Worm (Caenorhabditis elegans) whole organism, L3 larva: ENCODE results near the gene Y49E10.4.
A peak's percentile ranks its signal among the peaks of the same experiment; 100 is the strongest.

Experiments used
- ZK546.5 ChIP-seq: sonication (generic microtip); optimal IDR thresholded peaks from 2 replicates; lab custom pipeline; 2017; ENCODE audit warnings: missing biosample characterization, missing genetic modification characterization
- ama-1 ChIP-seq: fragments of 150-350 bp; optimal IDR thresholded peaks from 2 replicates; lab custom pipeline; 2018
- ceh-28 ChIP-seq: fragments of 150-350 bp; optimal IDR thresholded peaks from 2 replicates; lab custom pipeline; 2014; ENCODE audit warnings: missing biosample characterization, missing genetic modification reagents, missing genetic modification characterization
- ceh-9 ChIP-seq: sonication (generic microtip); optimal IDR thresholded peaks from 2 replicates; lab custom pipeline; 2018; ENCODE audit warnings: missing biosample characterization, missing genetic modification characterization
- daf-12 ChIP-seq: fragments of 150-350 bp; optimal IDR thresholded peaks from 2 replicates; lab custom pipeline; 2014; ENCODE audit warnings: missing biosample characterization, missing genetic modification reagents, missing genetic modification characterization
- egl-27 ChIP-seq: sonication (generic microtip); optimal IDR thresholded peaks from 4 replicates; lab custom pipeline; 2017; ENCODE audit warnings: missing biosample characterization, missing genetic modification reagents, missing genetic modification characterization
- elt-1 ChIP-seq: fragments of 150-350 bp; optimal IDR thresholded peaks from 2 replicates; lab custom pipeline; 2014; ENCODE audit warnings: missing biosample characterization, missing genetic modification characterization
- elt-3 ChIP-seq, 3 experiments: fragments of 150-350 bp in 1 of 3; sonication (generic microtip) in 2 of 3; optimal IDR thresholded peaks; 2 replicates in 2 of 3; 4 replicates in 1 of 3; lab custom pipeline; 2014 to 2017; ENCODE audit warnings: missing biosample characterization in 3 of 3, missing genetic modification characterization in 3 of 3
- fkh-2 ChIP-seq: fragments of 150-350 bp; optimal IDR thresholded peaks from 2 replicates; lab custom pipeline; 2014; ENCODE audit warnings: missing biosample characterization, missing genetic modification reagents, missing genetic modification characterization
- fos-1 ChIP-seq: fragments of 150-350 bp; optimal IDR thresholded peaks from 2 replicates; lab custom pipeline; 2014; ENCODE audit warnings: missing biosample characterization, missing genetic modification characterization
- hmg-11 ChIP-seq: sonication (generic microtip); optimal IDR thresholded peaks from 2 replicates; lab custom pipeline; 2016; ENCODE audit warnings: missing genetic modification characterization, missing compliant biosample characterization
- jun-1 ChIP-seq: fragments of 150-350 bp; optimal IDR thresholded peaks from 2 replicates; lab custom pipeline; 2014; ENCODE audit warnings: missing biosample characterization, missing genetic modification reagents, missing genetic modification characterization
- lin-15B ChIP-seq: fragments of 150-350 bp; optimal IDR thresholded peaks from 2 replicates; lab custom pipeline; 2014; ENCODE audit warnings: missing biosample characterization, missing genetic modification characterization
- lin-39 ChIP-seq: fragments of 150-350 bp; optimal IDR thresholded peaks from 2 replicates; lab custom pipeline; 2018; ENCODE audit warnings: missing biosample characterization, missing genetic modification reagents, missing genetic modification characterization
- lsy-12 ChIP-seq: sonication (generic microtip); optimal IDR thresholded peaks from 2 replicates; lab custom pipeline; 2016; ENCODE audit warnings: mild to moderate bottlenecking, missing genetic modification characterization, missing compliant biosample characterization
- mdl-1 ChIP-seq: fragments of 150-350 bp; optimal IDR thresholded peaks from 2 replicates; lab custom pipeline; 2014; ENCODE audit warnings: missing biosample characterization, missing genetic modification characterization
- nfya-1 ChIP-seq: sonication (generic microtip); optimal IDR thresholded peaks from 2 replicates; lab custom pipeline; 2017; ENCODE audit warnings: missing genetic modification characterization, mild to moderate bottlenecking, missing compliant biosample characterization, antibody characterized with exemption, moderate library complexity; ENCODE audit not compliant: insufficient read depth
- nhr-11 ChIP-seq: fragments of 150-350 bp; optimal IDR thresholded peaks from 2 replicates; lab custom pipeline; 2014; ENCODE audit warnings: missing biosample characterization, missing genetic modification characterization
- nhr-23 ChIP-seq: fragments of 150-350 bp; optimal IDR thresholded peaks from 2 replicates; lab custom pipeline; 2014; ENCODE audit warnings: missing biosample characterization, missing genetic modification reagents, missing genetic modification characterization
- nhr-237 ChIP-seq: fragments of 150-350 bp; optimal IDR thresholded peaks from 2 replicates; lab custom pipeline; 2014; ENCODE audit warnings: missing biosample characterization, missing genetic modification characterization
- nhr-67 ChIP-seq: fragments of 150-350 bp; optimal IDR thresholded peaks from 2 replicates; lab custom pipeline; 2014; ENCODE audit warnings: missing biosample characterization, missing genetic modification characterization
- nhr-77 ChIP-seq: fragments of 150-350 bp; optimal IDR thresholded peaks from 2 replicates; lab custom pipeline; 2014; ENCODE audit warnings: missing biosample characterization, missing genetic modification characterization
- pha-4 ChIP-seq: fragments of 150-350 bp; optimal IDR thresholded peaks from 2 replicates; lab custom pipeline; 2014; ENCODE audit warnings: missing biosample characterization, missing genetic modification reagents, missing genetic modification characterization
- sea-2 ChIP-seq: fragments of 150-350 bp; sonication (generic microtip); optimal IDR thresholded peaks from 4 replicates; lab custom pipeline; 2014; ENCODE audit warnings: missing biosample characterization, missing genetic modification reagents, missing genetic modification characterization
- skn-1 ChIP-seq: fragments of 150-350 bp; optimal IDR thresholded peaks from 2 replicates; lab custom pipeline; 2014; ENCODE audit warnings: missing biosample characterization, missing genetic modification characterization
- snpc-4 ChIP-seq: fragments of 150-350 bp; optimal IDR thresholded peaks from 2 replicates; lab custom pipeline; 2014; ENCODE audit warnings: missing biosample characterization, missing genetic modification characterization
- tbx-2 ChIP-seq: sonication (generic microtip); optimal IDR thresholded peaks from 2 replicates; lab custom pipeline; 2016; ENCODE audit warnings: mild to moderate bottlenecking, missing genetic modification characterization, missing compliant biosample characterization
- unc-39 ChIP-seq: sonication (generic microtip); optimal IDR thresholded peaks from 4 replicates; lab custom pipeline; 2017; ENCODE audit warnings: missing biosample characterization, missing genetic modification characterization
- unc-62 ChIP-seq: fragments of 150-350 bp; sonication (generic microtip); optimal IDR thresholded peaks from 4 replicates; lab custom pipeline; 2014; ENCODE audit warnings: missing biosample characterization, missing genetic modification reagents, missing genetic modification characterization
- zag-1 ChIP-seq: fragments of 150-350 bp; optimal IDR thresholded peaks from 2 replicates; lab custom pipeline; 2014; ENCODE audit warnings: missing biosample characterization, missing genetic modification characterization
- ztf-11 ChIP-seq: fragments of 150-350 bp; optimal IDR thresholded peaks from 2 replicates; lab custom pipeline; 2014; ENCODE audit warnings: missing biosample characterization, missing genetic modification characterization
- ztf-4 ChIP-seq: fragments of 150-350 bp; optimal IDR thresholded peaks from 2 replicates; lab custom pipeline; 2014; ENCODE audit warnings: missing biosample characterization, missing genetic modification characterization

The Y49E10.4 gene

DNA sequence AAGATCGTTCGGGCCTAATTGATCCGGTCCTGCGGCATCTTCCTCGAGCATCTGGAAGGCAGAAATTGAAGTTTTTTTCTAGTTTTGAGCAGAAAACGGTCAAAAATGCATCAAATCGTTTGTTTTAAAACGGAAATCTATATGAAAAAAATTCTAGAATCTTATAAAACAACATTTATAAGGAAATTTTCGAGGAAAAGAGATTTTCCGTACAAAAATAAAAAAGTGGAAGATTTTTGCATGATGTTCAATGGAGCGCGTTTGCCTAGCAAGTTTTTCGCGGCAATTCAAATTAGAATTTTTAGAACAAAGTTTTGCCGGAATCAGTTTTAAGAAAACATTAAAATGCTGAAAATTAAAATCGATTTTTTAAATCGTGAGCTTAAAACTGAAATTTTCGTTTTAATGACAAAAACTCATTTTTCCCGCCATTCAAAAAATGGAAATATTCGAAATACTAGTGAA, 6.4 kb downstream of the Y49E10.4 start, which contains the start of gene pph-4.2:
Gene pph-4.2, minus strand, starts transcription at position 51 of the 465 bp plus-strand sequence.
- TF ChIP-seq elt-3 (tag; optimal IDR thresholded peaks at IDR 0.05; lab: Kevin White, UChicago) (no peak), ceh-9 (tag; lab: Kevin White, UChicago) (no peak), ZK546.5 (tag; lab: Kevin White, UChicago) (no peak), nhr-23 (tag; lab: Kevin White, UChicago) (peak; percentile 7), sea-2 (no peak), ztf-4 (tag; lab: Kevin White, UChicago) (no peak), lin-15B (tag; lab: Kevin White, UChicago) (peak; percentile 59), lin-39 (tag; lab: Kevin White, UChicago) (no peak), nfya-1 (peak; percentile 65), jun-1 (tag; lab: Kevin White, UChicago) (no peak), tbx-2 (tag; lab: Kevin White, UChicago) (no peak), nhr-237 (no peak), pha-4 (tag; lab: Kevin White, UChicago) (peak; percentile 53), nhr-77 (tag; lab: Kevin White, UChicago) (no peak), skn-1 (tag; lab: Kevin White, UChicago) (no peak), unc-62 (no peak), snpc-4 (tag; lab: Kevin White, UChicago) (no peak)

DNA sequence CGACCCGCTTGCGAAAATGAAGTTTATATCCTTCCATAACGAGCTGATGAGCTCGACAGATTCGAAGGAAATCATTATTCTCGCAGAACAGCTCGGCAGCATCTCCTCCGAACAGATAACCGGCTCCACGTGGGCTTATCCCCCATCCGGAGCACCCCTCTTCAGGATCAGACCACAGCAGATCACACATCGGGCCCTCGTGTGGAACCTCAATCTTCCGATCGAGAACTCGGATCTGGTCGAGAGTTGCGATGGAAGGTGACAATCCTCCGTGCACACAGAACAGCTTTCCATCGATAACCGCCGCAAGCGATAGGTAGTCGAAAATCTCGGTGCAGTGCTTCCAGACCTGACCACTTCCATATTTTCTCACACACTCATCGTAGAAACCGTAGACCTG, 8.0 kb downstream of the Y49E10.4 start:
- TF ChIP-seq pha-4 (tag; lab: Kevin White, UChicago) (no peak), hmg-11 (tag; lab: Kevin White, UChicago) (no peak), lsy-12 (tag; lab: Kevin White, UChicago) (no peak), ztf-11 (tag; lab: Kevin White, UChicago) (no peak)
- TF ChIP-seq, all 47 proteins: peak for 0

DNA sequence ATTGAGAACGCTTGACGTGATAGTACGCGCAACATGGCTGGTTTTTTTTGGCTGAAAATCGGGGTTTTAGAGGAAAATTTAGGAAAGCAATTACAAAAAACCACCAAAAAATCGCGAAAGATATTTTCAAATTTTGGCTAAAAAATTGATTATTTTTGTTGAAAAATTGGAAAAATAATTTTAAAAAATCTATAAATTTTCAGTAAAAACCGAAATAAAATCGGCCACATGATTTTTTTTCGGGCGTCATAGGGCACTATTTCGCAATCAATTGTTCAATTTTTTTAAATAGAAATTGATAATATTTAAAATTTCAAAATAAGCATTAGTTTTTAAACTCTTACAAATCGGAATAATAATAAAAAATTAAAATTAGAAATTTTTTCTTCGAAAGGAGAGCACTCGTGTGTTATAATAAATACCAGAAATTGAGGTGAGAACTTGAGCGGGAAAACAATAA, 9.8 kb downstream of the Y49E10.4 start, which contains the start of gene glrx-5:
Gene glrx-5, minus strand, starts transcription at position 51 of the 460 bp plus-strand sequence.
- TF ChIP-seq unc-62 = no peak
- no peak for TF ChIP-seq mdl-1
- no peak for TF ChIP-seq nhr-67 (tag; lab: Kevin White, UChicago)
- no peak for TF ChIP-seq daf-12 (tag; lab: Kevin White, UChicago)
- TF ChIP-seq ama-1 = no peak
- no peak for TF ChIP-seq ceh-9 (tag; lab: Kevin White, UChicago)

- TF ChIP-seq nfya-1 (peak; percentile 88), elt-1 (tag; lab: Kevin White, UChicago) (no peak)
- TF ChIP-seq, all 47 proteins: peak for 1
Measured at ce11 chrIII:12373306-12373705, 10.3 kb downstream of the Y49E10.4 start.

DNA sequence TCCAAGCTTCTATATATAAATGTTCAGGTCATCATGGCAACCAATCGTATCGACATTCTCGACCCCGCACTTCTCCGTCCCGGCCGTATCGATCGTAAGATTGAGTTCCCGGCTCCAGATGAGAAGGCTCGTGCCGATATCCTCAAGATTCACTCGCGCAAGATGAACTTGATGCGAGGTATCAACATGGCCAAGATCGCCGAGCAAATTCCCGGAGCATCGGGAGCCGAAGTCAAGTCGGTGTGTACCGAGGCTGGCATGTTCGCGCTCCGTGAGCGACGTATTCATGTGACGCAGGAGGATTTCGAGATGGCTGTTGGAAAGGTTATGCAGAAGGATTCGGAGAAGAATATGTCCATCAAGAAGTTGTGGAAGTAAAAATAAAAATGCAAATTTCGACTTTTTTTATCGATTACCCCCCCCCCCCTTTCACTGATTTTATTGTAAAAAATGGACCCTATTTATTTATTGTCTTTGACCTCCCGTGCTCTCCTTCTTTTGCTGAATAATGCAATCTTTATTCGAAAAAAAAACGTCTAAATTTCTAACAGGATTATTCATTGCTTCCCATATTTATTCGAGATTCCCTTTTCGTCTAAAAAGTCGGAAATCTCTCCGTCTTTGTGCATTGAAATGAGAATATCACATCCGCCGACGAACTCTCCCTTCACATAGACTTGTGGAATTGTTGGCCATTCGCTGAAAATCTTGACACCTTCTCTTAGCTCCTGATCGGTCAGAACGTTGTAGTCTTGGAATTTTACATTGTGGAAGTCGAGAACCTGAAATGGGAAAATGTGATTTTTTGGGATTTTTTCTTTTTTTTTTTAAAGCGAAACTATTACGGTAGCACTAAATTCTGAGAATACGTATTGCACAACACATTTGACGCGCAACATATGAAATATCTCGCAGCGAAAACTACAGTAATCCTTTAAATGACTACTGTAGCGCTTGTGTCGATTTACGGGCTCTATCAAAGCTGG, 11.2 kb downstream of the Y49E10.4 start:
- TF ChIP-seq unc-39 (no peak), tbx-2 (tag; lab: Kevin White, UChicago) (no peak), daf-12 (tag; lab: Kevin White, UChicago) (no peak), elt-3 (tag; optimal IDR thresholded peaks at IDR 0.05; lab: Kevin White, UChicago) (no peak), nhr-23 (tag; lab: Kevin White, UChicago) (no peak), lin-15B (tag; lab: Kevin White, UChicago) (no peak), nhr-11 (no peak), zag-1 (tag; lab: Kevin White, UChicago) (no peak), fkh-2 (tag; lab: Kevin White, UChicago) (no peak), hmg-11 (tag; lab: Kevin White, UChicago) (no peak), nhr-77 (tag; lab: Kevin White, UChicago) (no peak), jun-1 (tag; lab: Kevin White, UChicago) (no peak), ceh-28 (tag; lab: Kevin White, UChicago) (no peak), egl-27 (tag; lab: Kevin White, UChicago) (no peak), fos-1 (no peak)
